Fruit fly (Drosophila melanogaster) whole organism, embryonic: ENCODE measurements around the gene Tmtc2.

ENCODE experiments used
- Asciz ChIP-seq: fragments of 200-800 bp; sonication (Bioruptor generic); optimal IDR thresholded peaks from 2 replicates; lab custom pipeline; 2017; ENCODE audit warnings: missing biosample characterization, mild to moderate bottlenecking, missing genetic modification characterization, missing genetic modification reagents
- CG11504 ChIP-seq: fragments of 200-800 bp; sonication (Bioruptor generic); optimal IDR thresholded peaks from 3 replicates; lab custom pipeline; 2019; ENCODE audit warnings: missing biosample characterization, mild to moderate bottlenecking, missing genetic modification characterization, moderate library complexity
- CG11723 ChIP-seq: fragments of 200-800 bp; sonication (Bioruptor generic); optimal IDR thresholded peaks from 2 replicates; lab custom pipeline; 2017; ENCODE audit warnings: missing biosample characterization, mild to moderate bottlenecking, missing genetic modification characterization
- CG12219 ChIP-seq: fragments of 200-800 bp; sonication (Bioruptor generic); optimal IDR thresholded peaks from 3 replicates; lab custom pipeline; 2018; ENCODE audit warnings: missing biosample characterization, mild to moderate bottlenecking, missing genetic modification characterization
- CG13424 ChIP-seq: fragments of 200-800 bp; sonication (Bioruptor generic); optimal IDR thresholded peaks from 2 replicates; lab custom pipeline; 2019; ENCODE audit warnings: missing biosample characterization, mild to moderate bottlenecking, missing genetic modification characterization, moderate library complexity
- CG14014 ChIP-seq: fragments of 200-800 bp; sonication (Bioruptor generic); IDR thresholded peaks from 2 replicates; pipeline ENCODE4 v1.3.6; 2022; ENCODE audit warnings: missing biosample characterization, missing genetic modification characterization
- CG1603 ChIP-seq: fragments of 200-800 bp; sonication (Bioruptor generic); optimal IDR thresholded peaks from 2 replicates; lab custom pipeline; 2019; ENCODE audit warnings: missing biosample characterization, mild to moderate bottlenecking, missing genetic modification characterization, moderate library complexity
- CG17359 ChIP-seq: fragments of 200-800 bp; sonication (Bioruptor generic); optimal IDR thresholded peaks from 3 replicates; lab custom pipeline; 2018; ENCODE audit warnings: missing biosample characterization, mild to moderate bottlenecking, missing genetic modification characterization, moderate library complexity
- CG6689 ChIP-seq: fragments of 200-800 bp; sonication (Bioruptor generic); IDR thresholded peaks from 2 replicates; pipeline ENCODE4 v1.3.6; 2022; ENCODE audit warnings: missing biosample characterization, missing genetic modification characterization
- CG6765 ChIP-seq: fragments of 200-800 bp; sonication (Bioruptor generic); optimal IDR thresholded peaks from 3 replicates; lab custom pipeline; 2017; ENCODE audit warnings: missing biosample characterization, mild to moderate bottlenecking, missing genetic modification characterization
- CG8290 ChIP-seq, 3 experiments: fragments of 200-800 bp; sonication (Bioruptor generic); optimal IDR thresholded peaks; 2 replicates each; lab custom pipeline; 2016 to 2019; ENCODE audit warnings: missing biosample characterization in 3 of 3, missing genetic modification characterization in 3 of 3, mild to moderate bottlenecking in 2 of 3, moderate library complexity in 1 of 3
- CG8944 ChIP-seq: fragments of 200-800 bp; sonication (Bioruptor generic); optimal IDR thresholded peaks from 3 replicates; lab custom pipeline; 2016; ENCODE audit warnings: missing biosample characterization, missing genetic modification characterization
- CG9609 ChIP-seq: fragments of 200-800 bp; sonication (Bioruptor generic); optimal IDR thresholded peaks from 3 replicates; lab custom pipeline; 2016; ENCODE audit warnings: missing biosample characterization, missing genetic modification characterization
- CG9876 ChIP-seq: fragments of 200-800 bp; sonication (Bioruptor generic); optimal IDR thresholded peaks from 2 replicates; lab custom pipeline; 2016; ENCODE audit warnings: missing biosample characterization, missing genetic modification characterization
- Fer2 ChIP-seq: fragments of 200-800 bp; sonication (Bioruptor generic); optimal IDR thresholded peaks from 2 replicates; lab custom pipeline; 2018; ENCODE audit warnings: missing biosample characterization, mild to moderate bottlenecking, missing genetic modification characterization, moderate library complexity
- MBD-R2 ChIP-seq: fragments of 200-800 bp; sonication (Bioruptor generic); IDR thresholded peaks from 2 replicates; pipeline ENCODE4 v1.3.6; 2022; ENCODE audit warnings: missing biosample characterization, missing genetic modification characterization
- Med ChIP-seq: fragments of 200-800 bp; sonication (Bioruptor generic); peaks from one replicate; lab custom pipeline; 2016; ENCODE audit warnings: missing biosample characterization, missing genetic modification characterization, mild to moderate bottlenecking, inconsistent platforms, moderate library complexity
- Meics ChIP-seq: fragments of 200-800 bp; sonication (Bioruptor generic); optimal IDR thresholded peaks from 2 replicates; lab custom pipeline; 2017; ENCODE audit warnings: missing biosample characterization, mild to moderate bottlenecking, missing genetic modification characterization
- Neu2 ChIP-seq: fragments of 200-800 bp; sonication (Bioruptor generic); optimal IDR thresholded peaks from 3 replicates; lab custom pipeline; 2016; ENCODE audit warnings: missing biosample characterization, missing genetic modification characterization, borderline replicate concordance
- Oli ChIP-seq: fragments of 200-800 bp; sonication (Bioruptor generic); optimal IDR thresholded peaks from 2 replicates; lab custom pipeline; 2018; ENCODE audit warnings: missing biosample characterization, mild to moderate bottlenecking, missing genetic modification characterization, moderate library complexity
- Rfx ChIP-seq: fragments of 200-800 bp; sonication (Bioruptor generic); IDR thresholded peaks from 2 replicates; pipeline ENCODE4 v1.3.6; 2022; ENCODE audit warnings: missing biosample characterization, missing genetic modification characterization
- Taf1 ChIP-seq: fragments of 200-800 bp; sonication (Bioruptor generic); IDR thresholded peaks from 2 replicates; pipeline ENCODE4 v1.3.6; 2022; ENCODE audit warnings: missing biosample characterization, missing genetic modification characterization
- Xbp1 ChIP-seq: fragments of 200-800 bp; sonication (Bioruptor generic); optimal IDR thresholded peaks from 3 replicates; lab custom pipeline; 2016; ENCODE audit warnings: missing biosample characterization, mild to moderate bottlenecking, missing genetic modification characterization
- aop ChIP-seq: fragments of 200-800 bp; sonication (Bioruptor generic); IDR thresholded peaks from 2 replicates; pipeline ENCODE4 v1.3.6; 2022; ENCODE audit warnings: missing biosample characterization, missing genetic modification characterization
- bsh ChIP-seq, 2 experiments: fragments of 200-800 bp; sonication (Bioruptor generic); optimal IDR thresholded peaks; 2 replicates each; lab custom pipeline; 2017 to 2018; ENCODE audit warnings: mild to moderate bottlenecking in 2 of 2, missing biosample characterization in 2 of 2, missing genetic modification characterization in 2 of 2, moderate library complexity in 1 of 2
- chn ChIP-seq: fragments of 200-800 bp; sonication (Bioruptor generic); optimal IDR thresholded peaks from 2 replicates; lab custom pipeline; 2016; ENCODE audit warnings: missing biosample characterization, missing genetic modification characterization
- crol ChIP-seq: fragments of 200-800 bp; sonication (Bioruptor generic); IDR thresholded peaks from 2 replicates; pipeline ENCODE4 v1.3.6; 2022; ENCODE audit warnings: missing biosample characterization, missing genetic modification characterization
- ems ChIP-seq: fragments of 200-800 bp; sonication (Bioruptor generic); optimal IDR thresholded peaks from 3 replicates; lab custom pipeline; 2016; ENCODE audit warnings: missing biosample characterization, missing genetic modification characterization
- fd96Cb ChIP-seq: fragments of 200-800 bp; sonication (Bioruptor generic); optimal IDR thresholded peaks from 2 replicates; lab custom pipeline; 2018; ENCODE audit warnings: missing biosample characterization, mild to moderate bottlenecking, missing genetic modification characterization, moderate library complexity
- fu2 ChIP-seq: fragments of 200-800 bp; sonication (Bioruptor generic); optimal IDR thresholded peaks from 2 replicates; lab custom pipeline; 2016; ENCODE audit warnings: missing biosample characterization, missing genetic modification characterization
- jigr1 ChIP-seq: fragments of 200-800 bp; sonication (Bioruptor generic); IDR thresholded peaks from 3 replicates; pipeline ENCODE4 v1.3.6; 2022; ENCODE audit warnings: missing biosample characterization, missing genetic modification characterization
- jumu ChIP-seq: fragments of 200-800 bp; sonication (Bioruptor generic); optimal IDR thresholded peaks from 3 replicates; lab custom pipeline; 2016; ENCODE audit warnings: missing biosample characterization, missing genetic modification characterization
- ken ChIP-seq: fragments of 200-800 bp; sonication (Bioruptor generic); IDR thresholded peaks from 3 replicates; pipeline ENCODE4 v1.3.6; 2022; ENCODE audit warnings: missing biosample characterization, missing genetic modification characterization
- lab ChIP-seq: fragments of 200-800 bp; sonication (Bioruptor generic); optimal IDR thresholded peaks from 3 replicates; lab custom pipeline; 2017; ENCODE audit warnings: missing biosample characterization, missing genetic modification characterization, mild to moderate bottlenecking, moderate library complexity, missing genetic modification reagents
- oc ChIP-seq: fragments of 200-800 bp; sonication (Bioruptor generic); optimal IDR thresholded peaks from 2 replicates; lab custom pipeline; 2018; ENCODE audit warnings: missing biosample characterization, mild to moderate bottlenecking, missing genetic modification characterization, moderate library complexity
- p53 ChIP-seq: fragments of 200-800 bp; sonication (Bioruptor generic); optimal IDR thresholded peaks from 2 replicates; lab custom pipeline; 2016; ENCODE audit warnings: missing biosample characterization, missing genetic modification characterization
- phol ChIP-seq: fragments of 200-800 bp; sonication (Bioruptor generic); optimal IDR thresholded peaks from 3 replicates; lab custom pipeline; 2018; ENCODE audit warnings: missing biosample characterization, mild to moderate bottlenecking, missing genetic modification characterization, moderate library complexity
- prd ChIP-seq, 3 experiments: fragments of >200 bp in 2 of 3; fragments of 200-800 bp in 1 of 3; sonication (Bioruptor generic) in 1 of 3; optimal IDR thresholded peaks in 2 of 3; IDR thresholded peaks in 1 of 3; 2 replicates in 2 of 3; 3 replicates in 1 of 3; pipeline versions ENCODE4 v1.3.6 to Lab custom; 2017 to 2022; ENCODE audit warnings: missing biosample characterization in 1 of 3, missing genetic modification characterization in 1 of 3
- seq ChIP-seq: fragments of 200-800 bp; sonication (Bioruptor generic); IDR thresholded peaks from 2 replicates; pipeline ENCODE4 v1.3.6; 2022; ENCODE audit warnings: missing biosample characterization, missing genetic modification characterization
- sisA ChIP-seq: fragments of 200-800 bp; sonication (Bioruptor generic); IDR thresholded peaks from 2 replicates; pipeline ENCODE4 v1.3.6; 2022; ENCODE audit warnings: missing biosample characterization, missing genetic modification characterization
- so ChIP-seq: fragments of 200-800 bp; sonication (Bioruptor generic); IDR thresholded peaks from 3 replicates; pipeline ENCODE4 v1.3.6; 2022; ENCODE audit warnings: missing biosample characterization, missing genetic modification characterization
- stc ChIP-seq: fragments of 200-800 bp; sonication (Bioruptor generic); IDR thresholded peaks from 2 replicates; pipeline ENCODE4 v1.3.6; 2022; ENCODE audit warnings: missing biosample characterization, missing genetic modification characterization
- tll ChIP-seq, 2 experiments: fragments of 200-800 bp in 1 of 2; fragments of >200 bp in 1 of 2; sonication (Bioruptor generic) in 1 of 2; optimal IDR thresholded peaks; 2 replicates each; lab custom pipeline; 2017 to 2019; ENCODE audit warnings: missing biosample characterization in 2 of 2, missing genetic modification characterization in 2 of 2, mild to moderate bottlenecking in 1 of 2, moderate library complexity in 1 of 2
- zfh1 ChIP-seq: fragments of 200-800 bp; sonication (Bioruptor generic); IDR thresholded peaks from 3 replicates; pipeline ENCODE4 v1.3.6; 2022; ENCODE audit warnings: missing biosample characterization, missing genetic modification characterization

Gene Tmtc2

DNA sequence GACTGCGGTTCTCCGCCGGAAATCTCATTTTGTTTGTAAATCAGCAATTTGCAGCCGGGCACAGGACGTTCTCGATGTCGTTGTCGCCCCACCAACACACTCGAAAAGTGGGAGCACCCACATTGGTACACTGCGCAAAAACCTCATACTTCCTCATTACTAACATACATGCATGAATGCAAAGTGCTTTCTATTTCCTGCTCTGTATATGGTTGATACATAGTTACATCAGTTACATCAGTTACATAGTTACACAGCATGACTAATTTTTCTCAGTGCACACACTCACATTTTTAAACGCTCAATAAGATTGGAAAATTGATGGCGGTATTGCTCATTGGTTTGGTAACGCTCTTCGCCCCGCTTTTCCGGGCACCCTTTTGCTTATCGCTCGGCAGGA is 25.5 kb upstream of the Tmtc2 start (continued):
- TF ChIP-seq lab (GFP tag; lab: Kevin White, UChicago) (peak; percentile 46), CG13424 (tag; lab: Kevin White, UChicago) (peak; percentile 15), prd (optimal IDR thresholded peaks at IDR 0.05; lab: Kevin White, UChicago) (no peak), prd (GFP tag; IDR thresholded peaks at IDR 0.05; lab: Robert Waterston, UW) (peak; percentile 58), MBD-R2 (GFP tag; lab: Robert Waterston, UW) (0 out of 2 replicates have a peak, but pooled peaks have one; percentile 18), Neu2 (GFP tag; lab: Kevin White, UChicago) (no peak), CG1603 (tag; lab: Kevin White, UChicago) (peak; percentile 44), stc (GFP tag; lab: Robert Waterston, UW) (0 out of 2 replicates have a peak, but pooled peaks have one; percentile 10), Rfx (GFP tag; lab: Robert Waterston, UW) (peak; percentile 37; the same call in 1 of the 2 replicates), tll (GFP tag; optimal IDR thresholded peaks at IDR 0.05; lab: Kevin White, UChicago) (no peak), CG14014 (GFP tag; lab: Robert Waterston, UW) (peak; percentile 42; the same call in 1 of the 2 replicates), ems (GFP tag; lab: Kevin White, UChicago) (peak; percentile 37), phol (tag; lab: Kevin White, UChicago) (peak; percentile 11), aop (GFP tag; lab: Robert Waterston, UW) (no peak), p53 (no peak), Meics (GFP tag; lab: Kevin White, UChicago) (peak; percentile 32), seq (GFP tag; lab: Robert Waterston, UW) (no peak), so (no peak), Xbp1 (GFP tag; lab: Kevin White, UChicago) (peak; percentile 3), CG17359 (tag; lab: Kevin White, UChicago) (peak; percentile 2), CG11723 (GFP tag; lab: Kevin White, UChicago) (no peak), bsh (GFP tag; optimal IDR thresholded peaks at IDR 0.05; lab: Kevin White, UChicago) (peak in 1 of 2 experiments; percentile 29), zfh1 (GFP tag; lab: Robert Waterston, UW) (peak; percentile 30; the same call in 1 of the 3 replicates), CG11504 (tag; lab: Kevin White, UChicago) (peak; percentile 44), Fer2 (tag; lab: Kevin White, UChicago) (no peak), CG6765 (GFP tag; lab: Kevin White, UChicago) (no peak), fu2 (GFP tag; lab: Kevin White, UChicago) (no peak), crol (GFP tag; lab: Robert Waterston, UW) (no peak), ken (GFP tag; lab: Robert Waterston, UW) (0 out of 3 replicates have a peak, but pooled peaks have one; percentile 30), Med (peak; percentile 76), Taf1 (GFP tag; lab: Robert Waterston, UW) (peak; percentile 25; the same call in 1 of the 2 replicates), sisA (GFP tag; lab: Robert Waterston, UW) (peak; percentile 45; the same call in 1 of the 2 replicates), Oli (peak; percentile 13), fd96Cb (tag; lab: Kevin White, UChicago) (peak; percentile 14)
- TF ChIP-seq, all 482 proteins: peak for 76

DNA sequence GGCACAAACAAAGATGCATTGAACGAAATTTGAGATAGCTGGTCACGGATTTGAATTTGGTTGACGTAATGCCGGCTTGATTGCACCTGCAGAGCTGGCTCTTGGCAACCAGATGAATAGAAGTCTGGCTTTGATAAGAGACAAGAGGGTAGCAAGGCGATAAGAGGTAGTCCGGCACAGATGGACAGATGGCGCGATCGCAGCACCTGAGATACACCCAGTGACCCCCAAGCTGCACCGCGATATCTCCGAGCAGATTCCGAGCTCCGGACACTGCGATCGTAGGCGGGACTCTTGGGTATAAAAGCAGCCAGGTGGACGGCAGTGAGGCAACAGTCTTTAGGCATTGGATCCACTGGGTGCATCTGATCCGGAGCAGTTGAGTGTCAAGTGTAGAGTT is 24.3 kb upstream of the Tmtc2 start, which contains the start of gene Lsp1beta:
Gene Lsp1beta (plus strand): TSS at position 185 of the 400 bp plus-strand sequence.
- no peak for TF ChIP-seq chn (GFP tag; lab: Kevin White, UChicago)
- TF ChIP-seq CG8290 (GFP tag; optimal IDR thresholded peaks at IDR 0.05; lab: Kevin White, UChicago) = no peak
- no peak for TF ChIP-seq CG8290 (tag; optimal IDR thresholded peaks at IDR 0.05; lab: Kevin White, UChicago)
- TF ChIP-seq jigr1 (GFP tag; lab: Robert Waterston, UW) = no peak
- no peak for TF ChIP-seq oc (tag; lab: Kevin White, UChicago)
- TF ChIP-seq jumu = no peak
- no peak for TF ChIP-seq CG9609 (GFP tag; lab: Kevin White, UChicago)
- TF ChIP-seq CG8944 = no peak
- TF ChIP-seq CG12219 = no peak
- TF ChIP-seq CG9876 (GFP tag; lab: Kevin White, UChicago) = no peak
- no peak for TF ChIP-seq prd (optimal IDR thresholded peaks at IDR 0.05; lab: Kevin White, UChicago)
- no peak for TF ChIP-seq prd (GFP tag; IDR thresholded peaks at IDR 0.05; lab: Robert Waterston, UW)
- no peak for TF ChIP-seq Asciz (GFP tag; lab: Kevin White, UChicago)
- no peak for TF ChIP-seq CG6689 (GFP tag; lab: Robert Waterston, UW)
